Fruit fly (Drosophila melanogaster) whole organism, embryonic: ENCODE measurements around the gene Sirup.

Source experiments
- Aef1 ChIP-seq: fragments of 200-800 bp; sonication (Bioruptor generic); IDR thresholded peaks from 3 replicates; pipeline ENCODE4 v1.3.6; 2022; ENCODE audit warnings: missing biosample characterization, missing genetic modification characterization
- Atf-2 ChIP-seq: fragments of 200-800 bp; sonication (Bioruptor generic); optimal IDR thresholded peaks from 2 replicates; lab custom pipeline; 2016; ENCODE audit warnings: missing biosample characterization, missing genetic modification characterization
- CG10543 ChIP-seq: fragments of 200-800 bp; sonication (Bioruptor generic); optimal IDR thresholded peaks from 3 replicates; lab custom pipeline; 2017; ENCODE audit warnings: missing biosample characterization, mild to moderate bottlenecking, missing genetic modification characterization, moderate library complexity
- CG10979 ChIP-seq: fragments of 200-800 bp; sonication (Bioruptor generic); optimal IDR thresholded peaks from 2 replicates; lab custom pipeline; 2018; ENCODE audit warnings: missing biosample characterization, mild to moderate bottlenecking, missing genetic modification characterization, moderate library complexity
- CG11723 ChIP-seq: fragments of 200-800 bp; sonication (Bioruptor generic); optimal IDR thresholded peaks from 2 replicates; lab custom pipeline; 2017; ENCODE audit warnings: missing biosample characterization, mild to moderate bottlenecking, missing genetic modification characterization
- CG12391 ChIP-seq: fragments of 200-800 bp; sonication (Bioruptor generic); optimal IDR thresholded peaks from 3 replicates; lab custom pipeline; 2018; ENCODE audit warnings: missing biosample characterization, mild to moderate bottlenecking, missing genetic modification characterization, moderate library complexity
- CG12744 ChIP-seq: fragments of 200-800 bp; sonication (Bioruptor generic); optimal IDR thresholded peaks from 2 replicates; lab custom pipeline; 2016; ENCODE audit warnings: missing biosample characterization, missing genetic modification characterization
- CG13624 ChIP-seq: fragments of 200-800 bp; sonication (Bioruptor generic); optimal IDR thresholded peaks from 2 replicates; lab custom pipeline; 2016; ENCODE audit warnings: missing biosample characterization, missing genetic modification characterization
- CG13894 ChIP-seq: fragments of 200-800 bp; sonication (Bioruptor generic); optimal IDR thresholded peaks from 3 replicates; lab custom pipeline; 2018; ENCODE audit warnings: missing biosample characterization, mild to moderate bottlenecking, missing genetic modification characterization, moderate library complexity
- CG15696 ChIP-seq: fragments of 200-800 bp; sonication (Bioruptor generic); optimal IDR thresholded peaks from 2 replicates; lab custom pipeline; 2019; ENCODE audit warnings: missing biosample characterization, mild to moderate bottlenecking, missing genetic modification characterization, moderate library complexity
- CG16815 ChIP-seq: fragments of 200-800 bp; sonication (Bioruptor generic); optimal IDR thresholded peaks from 3 replicates; lab custom pipeline; 2017; ENCODE audit warnings: missing biosample characterization, mild to moderate bottlenecking, missing genetic modification characterization
- CG17612 ChIP-seq: fragments of 200-800 bp; sonication (Bioruptor generic); IDR thresholded peaks from 2 replicates; pipeline ENCODE4 v1.3.6; 2022; ENCODE audit warnings: missing biosample characterization, missing genetic modification characterization
- CG18476 ChIP-seq: fragments of 200-800 bp; sonication (Bioruptor generic); optimal IDR thresholded peaks from 2 replicates; lab custom pipeline; 2016; ENCODE audit warnings: missing biosample characterization, mild to moderate bottlenecking, missing genetic modification characterization
- CG2129 ChIP-seq: fragments of 200-800 bp; sonication (Bioruptor generic); IDR thresholded peaks from 2 replicates; pipeline ENCODE4 v1.3.6; 2022; ENCODE audit warnings: missing biosample characterization, missing genetic modification characterization; ENCODE audit not compliant: partially characterized antibody
- CG2712 ChIP-seq: fragments of 200-800 bp; optimal IDR thresholded peaks from 3 replicates; lab custom pipeline; 2019; ENCODE audit warnings: missing biosample characterization, mild to moderate bottlenecking, missing genetic modification characterization, moderate library complexity
- CG31224 ChIP-seq: fragments of 200-800 bp; sonication (Bioruptor generic); IDR thresholded peaks from 2 replicates; pipeline ENCODE4 v1.3.6; 2022; ENCODE audit warnings: missing biosample characterization, missing genetic modification characterization
- CG42726 ChIP-seq: fragments of 200-800 bp; sonication (Bioruptor generic); IDR thresholded peaks from 2 replicates; pipeline ENCODE4 v1.3.6; 2022; ENCODE audit warnings: missing biosample characterization, missing genetic modification characterization; ENCODE audit not compliant: partially characterized antibody
- CG8281 ChIP-seq: fragments of 200-800 bp; sonication (Bioruptor generic); optimal IDR thresholded peaks from 2 replicates; lab custom pipeline; 2018; ENCODE audit warnings: missing biosample characterization, mild to moderate bottlenecking, missing genetic modification characterization, moderate library complexity
- Dbx ChIP-seq: fragments of 200-800 bp; sonication (Bioruptor generic); IDR thresholded peaks from 3 replicates; pipeline ENCODE4 v1.3.6; 2022; ENCODE audit warnings: missing biosample characterization, missing genetic modification characterization
- Deaf1 ChIP-seq: fragments of 200-800 bp; optimal IDR thresholded peaks from 3 replicates; lab custom pipeline; 2019; ENCODE audit warnings: missing biosample characterization, mild to moderate bottlenecking, missing genetic modification characterization, moderate library complexity
- Drgx ChIP-seq: fragments of 200-800 bp; sonication (Bioruptor generic); IDR thresholded peaks from 2 replicates; pipeline ENCODE4 v1.3.6; 2022; ENCODE audit warnings: missing biosample characterization, missing genetic modification characterization
- H2.0 ChIP-seq: fragments of 200-800 bp; sonication (Bioruptor generic); IDR thresholded peaks from 2 replicates; pipeline ENCODE4 v1.3.6; 2022; ENCODE audit warnings: missing biosample characterization, missing genetic modification characterization
- HHEX ChIP-seq: fragments of 200-800 bp; sonication (Bioruptor generic); optimal IDR thresholded peaks from 3 replicates; lab custom pipeline; 2017; ENCODE audit warnings: missing biosample characterization, mild to moderate bottlenecking, missing genetic modification characterization, missing genetic modification reagents
- Kr ChIP-seq: fragments of 200-800 bp; sonication (Bioruptor generic); optimal IDR thresholded peaks from 2 replicates; lab custom pipeline; 2017; ENCODE audit warnings: missing biosample characterization, mild to moderate bottlenecking, missing genetic modification characterization
- Med ChIP-seq: fragments of 200-800 bp; sonication (Bioruptor generic); peaks from one replicate; lab custom pipeline; 2016; ENCODE audit warnings: missing biosample characterization, missing genetic modification characterization, mild to moderate bottlenecking, inconsistent platforms, moderate library complexity
- NFAT ChIP-seq: fragments of 200-800 bp; sonication (Bioruptor generic); IDR thresholded peaks from 2 replicates; pipeline ENCODE4 v1.3.6; 2022; ENCODE audit warnings: missing biosample characterization, missing genetic modification characterization
- Rfx ChIP-seq: fragments of 200-800 bp; sonication (Bioruptor generic); IDR thresholded peaks from 2 replicates; pipeline ENCODE4 v1.3.6; 2022; ENCODE audit warnings: missing biosample characterization, missing genetic modification characterization
- bsh ChIP-seq, 2 experiments: fragments of 200-800 bp; sonication (Bioruptor generic); optimal IDR thresholded peaks; 2 replicates each; lab custom pipeline; 2017 to 2018; ENCODE audit warnings: mild to moderate bottlenecking in 2 of 2, missing biosample characterization in 2 of 2, missing genetic modification characterization in 2 of 2, moderate library complexity in 1 of 2
- chinmo ChIP-seq: fragments of 200-800 bp; sonication (Bioruptor generic); IDR thresholded peaks from 4 replicates; pipeline ENCODE4 v1.3.6; 2022; ENCODE audit warnings: missing biosample characterization, missing genetic modification characterization; ENCODE audit not compliant: partially characterized antibody
- corto ChIP-seq: fragments of 200-800 bp; sonication (Bioruptor generic); optimal IDR thresholded peaks from 2 replicates; lab custom pipeline; 2016; ENCODE audit warnings: missing biosample characterization, mild to moderate bottlenecking, missing genetic modification characterization, moderate library complexity
- crol ChIP-seq: fragments of 200-800 bp; sonication (Bioruptor generic); IDR thresholded peaks from 2 replicates; pipeline ENCODE4 v1.3.6; 2022; ENCODE audit warnings: missing biosample characterization, missing genetic modification characterization
- cwo ChIP-seq: fragments of 200-800 bp; sonication (Bioruptor generic); optimal IDR thresholded peaks from 3 replicates; lab custom pipeline; 2017; ENCODE audit warnings: missing biosample characterization, missing genetic modification characterization, mild to moderate bottlenecking, moderate library complexity, missing genetic modification reagents
- danr ChIP-seq: fragments of 200-800 bp; sonication (Bioruptor generic); IDR thresholded peaks from 2 replicates; pipeline ENCODE4 v1.3.6; 2022; ENCODE audit warnings: missing biosample characterization, missing genetic modification characterization
- exex ChIP-seq: fragments of 200-800 bp; sonication (Bioruptor generic); optimal IDR thresholded peaks from 4 replicates; lab custom pipeline; 2018; ENCODE audit warnings: missing biosample characterization, mild to moderate bottlenecking, missing genetic modification characterization, moderate library complexity
- gem ChIP-seq: fragments of 200-800 bp; sonication (Bioruptor generic); optimal IDR thresholded peaks from 2 replicates; lab custom pipeline; 2019; ENCODE audit warnings: missing biosample characterization, mild to moderate bottlenecking, missing genetic modification characterization, moderate library complexity
- klu ChIP-seq: fragments of 200-800 bp; sonication (Bioruptor generic); IDR thresholded peaks from 2 replicates; pipeline ENCODE4 v1.3.6; 2022; ENCODE audit warnings: missing biosample characterization, missing genetic modification characterization
- nerfin-2 ChIP-seq: fragments of 200-800 bp; sonication (Bioruptor generic); IDR thresholded peaks from 2 replicates; pipeline ENCODE4 v1.3.6; 2022; ENCODE audit warnings: missing biosample characterization, missing genetic modification characterization; ENCODE audit not compliant: partially characterized antibody
- nom ChIP-seq: fragments of 200-800 bp; sonication (Bioruptor generic); optimal IDR thresholded peaks from 2 replicates; lab custom pipeline; 2017; ENCODE audit warnings: missing biosample characterization, missing genetic modification characterization, mild to moderate bottlenecking, moderate library complexity, missing genetic modification reagents
- pan ChIP-seq, 4 experiments: fragments of >200 bp in 3 of 4; fragments of 200-800 bp in 1 of 4; sonication (Bioruptor generic) in 1 of 4; optimal IDR thresholded peaks in 3 of 4; IDR thresholded peaks in 1 of 4; 2 replicates each; pipeline versions ENCODE4 v1.3.6 to Lab custom; 2017 to 2022; ENCODE audit warnings: missing biosample characterization in 2 of 4, missing genetic modification characterization in 2 of 4, mixed read lengths in 1 of 4
- schlank ChIP-seq: fragments of 200-800 bp; sonication (Bioruptor generic); optimal IDR thresholded peaks from 2 replicates; lab custom pipeline; 2018; ENCODE audit warnings: missing biosample characterization, mild to moderate bottlenecking, missing genetic modification characterization
- sd ChIP-seq: fragments of 200-800 bp; sonication (Bioruptor generic); optimal IDR thresholded peaks from 3 replicates; lab custom pipeline; 2018; ENCODE audit warnings: missing biosample characterization, mild to moderate bottlenecking, missing genetic modification characterization, moderate library complexity
- sug ChIP-seq: fragments of 200-800 bp; optimal IDR thresholded peaks from 2 replicates; lab custom pipeline; 2019; ENCODE audit warnings: missing biosample characterization, mild to moderate bottlenecking, missing genetic modification characterization, moderate library complexity

The Sirup gene

dm6 chr2L:7969329-7969728 is 29.3 kb upstream of the Sirup start:
- TF ChIP-seq CG2129 (no peak), CG17612 (GFP tag; lab: Robert Waterston, UW) (0 out of 2 replicates have a peak, but pooled peaks have one; percentile 7), crol (peak; percentile 51), HHEX (GFP tag; lab: Kevin White, UChicago) (no peak), CG16815 (no peak), CG11723 (no peak)

dm6 chr2L:7970001-7970400 is 28.7 kb upstream of the Sirup start:
- TF ChIP-seq CG12391 (tag; lab: Kevin White, UChicago) (no peak), exex (tag; lab: Kevin White, UChicago) (peak; percentile 15), sug (tag; lab: Kevin White, UChicago) (peak; percentile 45)

- TF ChIP-seq CG15696 (tag; lab: Kevin White, UChicago), result no peak
- no peak for TF ChIP-seq CG10979 (tag; lab: Kevin White, UChicago)
- TF ChIP-seq CG31224 (GFP tag; lab: Robert Waterston, UW), result no peak
- no peak for TF ChIP-seq CG18476
- no peak for TF ChIP-seq pan (optimal IDR thresholded peaks at IDR 0.05; lab: Kevin White, UChicago)
- no peak for TF ChIP-seq pan (GFP tag; optimal IDR thresholded peaks at IDR 0.05 in 1 of 2, IDR thresholded peaks at IDR 0.05 in 1 of 2)
- TF ChIP-seq Drgx (GFP tag; lab: Robert Waterston, UW), result peak; percentile 49
- TF ChIP-seq CG2712 (tag; lab: Kevin White, UChicago), result no peak
- TF ChIP-seq bsh (GFP tag; optimal IDR thresholded peaks at IDR 0.05; lab: Kevin White, UChicago), result peak in 1 of 2 experiments; percentile 47
Measured at dm6 chr2L:7971423-7971822, 27.2 kb upstream of the Sirup start.

- 0 out of 2 replicates have a peak, but pooled peaks have one; percentile 11 for TF ChIP-seq klu (GFP tag; lab: Robert Waterston, UW)
- TF ChIP-seq nom, result peak; percentile 51
- peak; percentile 92 for TF ChIP-seq crol
- no peak for TF ChIP-seq CG42726 (GFP tag; lab: Robert Waterston, UW)
- no peak for TF ChIP-seq CG8281
- TF ChIP-seq NFAT, result 0 out of 2 replicates have a peak, but pooled peaks have one; percentile 9
- peak; percentile 4 for TF ChIP-seq schlank (tag; lab: Kevin White, UChicago)
- TF ChIP-seq danr (GFP tag; lab: Robert Waterston, UW), result no peak
- TF ChIP-seq Dbx (GFP tag; lab: Robert Waterston, UW), result 0 out of 3 replicates have a peak, but pooled peaks have one; percentile 12
- TF ChIP-seq Deaf1 (tag; lab: Kevin White, UChicago), result peak; percentile 30
- TF ChIP-seq CG10543, result peak; percentile 37
- peak; percentile 87 for TF ChIP-seq chinmo (GFP tag; lab: Robert Waterston, UW)
- TF ChIP-seq corto (GFP tag; lab: Kevin White, UChicago), result peak; percentile 36
- TF ChIP-seq CG12744, result no peak
- peak; percentile 51 for TF ChIP-seq sd (tag; lab: Kevin White, UChicago)
- no peak for TF ChIP-seq Atf-2 (GFP tag; lab: Kevin White, UChicago)
- peak; percentile 15 for TF ChIP-seq Med (GFP tag; lab: Kevin White, UChicago)
- TF ChIP-seq cwo (GFP tag; lab: Kevin White, UChicago), result peak; percentile 40
- TF ChIP-seq CG2129, result no peak
- TF ChIP-seq CG13894 (tag; lab: Kevin White, UChicago), result peak; percentile 78
- TF ChIP-seq H2.0 (GFP tag; lab: Robert Waterston, UW), result no peak
- no peak for TF ChIP-seq Kr
- peak; percentile 35; the same call in 1 of the 2 replicates for TF ChIP-seq Rfx (GFP tag; lab: Robert Waterston, UW)
- no peak for TF ChIP-seq CG13624 (GFP tag; lab: Kevin White, UChicago)
- peak; percentile 25 for TF ChIP-seq gem (tag; lab: Kevin White, UChicago)
- TF ChIP-seq Aef1, result peak; percentile 15; the same call in 1 of the 3 replicates
- 0 out of 2 replicates have a peak, but pooled peaks have one; percentile 24 for TF ChIP-seq nerfin-2 (GFP tag; lab: Robert Waterston, UW)
Measured at dm6 chr2L:7973470-7974207, 25.0 kb upstream of the Sirup start.
